Worm (Caenorhabditis elegans) whole organism, L3 larva: ENCODE data around the gene Y54F10AM.15.

Experiments used
- ama-1 ChIP-seq: fragments of 150-350 bp; optimal IDR thresholded peaks from 2 replicates; lab custom pipeline; 2018
- jun-1 ChIP-seq: fragments of 150-350 bp; optimal IDR thresholded peaks from 2 replicates; lab custom pipeline; 2014; ENCODE audit warnings: missing biosample characterization, missing genetic modification reagents, missing genetic modification characterization
- mdl-1 ChIP-seq: fragments of 150-350 bp; optimal IDR thresholded peaks from 2 replicates; lab custom pipeline; 2014; ENCODE audit warnings: missing biosample characterization, missing genetic modification characterization
- nhr-11 ChIP-seq: fragments of 150-350 bp; optimal IDR thresholded peaks from 2 replicates; lab custom pipeline; 2014; ENCODE audit warnings: missing biosample characterization, missing genetic modification characterization
- nhr-237 ChIP-seq: fragments of 150-350 bp; optimal IDR thresholded peaks from 2 replicates; lab custom pipeline; 2014; ENCODE audit warnings: missing biosample characterization, missing genetic modification characterization
- sea-2 ChIP-seq: fragments of 150-350 bp; sonication (generic microtip); optimal IDR thresholded peaks from 4 replicates; lab custom pipeline; 2014; ENCODE audit warnings: missing biosample characterization, missing genetic modification reagents, missing genetic modification characterization
- ztf-11 ChIP-seq: fragments of 150-350 bp; optimal IDR thresholded peaks from 2 replicates; lab custom pipeline; 2014; ENCODE audit warnings: missing biosample characterization, missing genetic modification characterization

DNA sequence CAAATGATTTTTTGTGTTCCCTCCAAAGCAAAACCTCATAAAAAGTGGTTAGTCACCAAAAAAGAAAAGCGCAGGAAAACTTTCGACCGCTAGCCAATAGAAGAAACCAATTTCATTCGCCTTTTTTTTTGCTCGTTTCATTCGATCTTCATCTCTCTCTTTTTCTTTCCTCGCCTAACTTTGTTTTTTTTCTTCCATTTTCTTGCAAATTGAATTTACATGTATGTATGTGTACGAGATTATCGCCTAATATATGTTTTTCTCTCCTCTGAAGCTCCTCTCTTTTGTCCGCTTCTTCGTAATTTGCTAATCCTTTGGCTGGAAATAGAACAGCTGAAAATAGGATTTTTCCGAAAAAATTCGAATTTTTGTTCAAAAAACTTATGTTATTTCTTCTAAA is 23.9 kb upstream of the Y54F10AM.15 start:
- no peak for TF ChIP-seq nhr-11 (tag; lab: Kevin White, UChicago)
- no peak for TF ChIP-seq mdl-1
- no peak for TF ChIP-seq ztf-11 (tag; lab: Kevin White, UChicago)
- no peak for TF ChIP-seq jun-1
- no peak for TF ChIP-seq nhr-237
- no peak for TF ChIP-seq ama-1
- no peak for TF ChIP-seq sea-2 (GFP tag; lab: Kevin White, UChicago)
